Worm (Caenorhabditis elegans) whole organism, L1 larva: ENCODE measurements around the gene hot-4.
A peak's percentile ranks its signal among the peaks of the same experiment; 100 is the strongest.

ENCODE experiments used
- C04F5.9 ChIP-seq: sonication (generic microtip); optimal IDR thresholded peaks from 2 replicates; lab custom pipeline; 2016; ENCODE audit warnings: missing genetic modification characterization, missing compliant biosample characterization
- C16A3.4 ChIP-seq: fragments of 150-350 bp; optimal IDR thresholded peaks from 2 replicates; lab custom pipeline; 2014; ENCODE audit warnings: missing biosample characterization, missing genetic modification characterization
- C34B4.2 ChIP-seq: sonication (generic microtip); optimal IDR thresholded peaks from 2 replicates; lab custom pipeline; 2017; ENCODE audit warnings: mild to moderate bottlenecking, missing genetic modification characterization, missing compliant biosample characterization
- F16B12.6 ChIP-seq: fragments of 150-350 bp; optimal IDR thresholded peaks from 2 replicates; lab custom pipeline; 2014; ENCODE audit warnings: missing biosample characterization, missing genetic modification characterization
- aly-2 ChIP-seq: fragments of 150-350 bp; optimal IDR thresholded peaks from 2 replicates; lab custom pipeline; 2014; ENCODE audit warnings: missing biosample characterization, missing genetic modification characterization
- ama-1 ChIP-seq: fragments of 150-350 bp; optimal IDR thresholded peaks from 2 replicates; lab custom pipeline; 2014
- blmp-1 ChIP-seq: fragments of 150-350 bp; optimal IDR thresholded peaks from 2 replicates; lab custom pipeline; 2014; ENCODE audit warnings: missing biosample characterization, missing genetic modification characterization
- ceh-8 ChIP-seq: fragments of 200-800 bp; sonication (Bioruptor generic); optimal IDR thresholded peaks from 2 replicates; lab custom pipeline; 2018; ENCODE audit warnings: mild to moderate bottlenecking, missing genetic modification characterization, moderate library complexity, missing compliant biosample characterization
- ceh-88 ChIP-seq: fragments of 200-800 bp; sonication (Bioruptor generic); IDR thresholded peaks from 2 replicates; pipeline ENCODE4 v1.3.6; 2022; ENCODE audit warnings: missing genetic modification characterization, missing compliant biosample characterization
- ceh-90 ChIP-seq: sonication (generic microtip); optimal IDR thresholded peaks from 2 replicates; lab custom pipeline; 2016; ENCODE audit warnings: missing genetic modification characterization, missing compliant biosample characterization
- ces-1 ChIP-seq: fragments of 150-350 bp; optimal IDR thresholded peaks from 2 replicates; lab custom pipeline; 2014; ENCODE audit warnings: missing biosample characterization, missing genetic modification reagents, missing genetic modification characterization
- dsc-1 ChIP-seq: sonication (generic microtip); optimal IDR thresholded peaks from 2 replicates; lab custom pipeline; 2016; ENCODE audit warnings: mild to moderate bottlenecking, missing genetic modification characterization, missing compliant biosample characterization
- efl-1 ChIP-seq, 4 experiments: fragments of 150-350 bp; optimal IDR thresholded peaks in 3 of 4; peaks in 1 of 4; 1 replicate in 1 of 4; 2 replicates in 3 of 4; lab custom pipeline; 2014; ENCODE audit warnings: missing biosample characterization in 2 of 4, missing genetic modification characterization in 2 of 4, missing genetic modification reagents in 2 of 4
- egl-13 ChIP-seq: sonication (generic microtip); optimal IDR thresholded peaks from 2 replicates; lab custom pipeline; 2016; ENCODE audit warnings: missing genotype, missing genetic modification reagents, missing genetic modification characterization, missing compliant biosample characterization
- elt-2 ChIP-seq: sonication (generic microtip); optimal IDR thresholded peaks from 2 replicates; lab custom pipeline; 2016; ENCODE audit warnings: missing genetic modification characterization, mild to moderate bottlenecking, inconsistent platforms, missing compliant biosample characterization, missing genetic modification reagents
- fkh-8 ChIP-seq: sonication (generic microtip); optimal IDR thresholded peaks from 2 replicates; lab custom pipeline; 2016; ENCODE audit warnings: mild to moderate bottlenecking, missing genetic modification characterization, missing compliant biosample characterization
- hlh-17 ChIP-seq: fragments of 200-800 bp; sonication (Bioruptor generic); optimal IDR thresholded peaks from 2 replicates; lab custom pipeline; 2018; ENCODE audit warnings: missing genetic modification characterization, mild to moderate bottlenecking, missing compliant biosample characterization, moderate library complexity, borderline replicate concordance
- hpl-2 ChIP-seq: fragments of 150-350 bp; optimal IDR thresholded peaks from 2 replicates; lab custom pipeline; 2014; ENCODE audit warnings: missing biosample characterization, missing genetic modification reagents, missing genetic modification characterization
- jun-1 ChIP-seq: fragments of 150-350 bp; optimal IDR thresholded peaks from 2 replicates; lab custom pipeline; 2014; ENCODE audit warnings: missing biosample characterization, missing genetic modification reagents, missing genetic modification characterization
- lin-13 ChIP-seq: fragments of 150-350 bp; optimal IDR thresholded peaks from 2 replicates; lab custom pipeline; 2014; ENCODE audit warnings: missing biosample characterization, missing genetic modification reagents, missing genetic modification characterization
- lin-14 ChIP-seq: fragments of 200-800 bp; sonication (Bioruptor generic); optimal IDR thresholded peaks from 2 replicates; lab custom pipeline; 2018; ENCODE audit warnings: mild to moderate bottlenecking, missing genetic modification characterization, moderate library complexity, missing compliant biosample characterization
- lin-35 ChIP-seq, 2 experiments: fragments of 150-350 bp; optimal IDR thresholded peaks; 2 replicates each; lab custom pipeline; 2014; ENCODE audit warnings: missing biosample characterization in 2 of 2, missing genetic modification characterization in 2 of 2, missing genetic modification reagents in 2 of 2
- lin-39 ChIP-seq: fragments of 150-350 bp; optimal IDR thresholded peaks from 2 replicates; lab custom pipeline; 2014; ENCODE audit warnings: missing biosample characterization, missing genetic modification reagents, missing genetic modification characterization
- mab-9 ChIP-seq: fragments of 200-800 bp; sonication (Bioruptor generic); IDR thresholded peaks from 2 replicates; pipeline ENCODE4 v1.3.6; 2022; ENCODE audit warnings: missing genetic modification reagents, missing genetic modification characterization, missing compliant biosample characterization
- mdl-1 ChIP-seq, 2 experiments: fragments of 150-350 bp; optimal IDR thresholded peaks; 2 replicates each; lab custom pipeline; 2014 to 2017; ENCODE audit warnings: missing biosample characterization in 2 of 2, missing genetic modification characterization in 2 of 2, inconsistent platforms in 1 of 2
- mep-1 ChIP-seq: fragments of 150-350 bp; optimal IDR thresholded peaks from 2 replicates; lab custom pipeline; 2014; ENCODE audit warnings: missing biosample characterization, missing genetic modification characterization
- nhr-12 ChIP-seq: sonication (generic microtip); optimal IDR thresholded peaks from 2 replicates; lab custom pipeline; 2017; ENCODE audit warnings: missing biosample characterization, missing genetic modification characterization
- nhr-19 ChIP-seq: fragments of 200-800 bp; sonication (Bioruptor generic); conservative IDR thresholded peaks from 2 replicates; pipeline ENCODE4 v1.3.6; 2022; ENCODE audit warnings: missing genetic modification characterization, missing compliant biosample characterization
- nhr-20 ChIP-seq: sonication (generic microtip); optimal IDR thresholded peaks from 2 replicates; lab custom pipeline; 2016; ENCODE audit warnings: mild to moderate bottlenecking, missing genetic modification characterization, missing compliant biosample characterization
- nhr-47 ChIP-seq: sonication (generic microtip); optimal IDR thresholded peaks from 2 replicates; lab custom pipeline; 2016; ENCODE audit warnings: mild to moderate bottlenecking, missing genetic modification characterization, moderate library complexity, missing compliant biosample characterization
- nhr-71 ChIP-seq: sonication (generic microtip); optimal IDR thresholded peaks from 2 replicates; lab custom pipeline; 2016; ENCODE audit warnings: mild to moderate bottlenecking, missing genetic modification characterization, moderate library complexity, missing compliant biosample characterization
- nhr-77 ChIP-seq: fragments of 150-350 bp; optimal IDR thresholded peaks from 2 replicates; lab custom pipeline; 2014; ENCODE audit warnings: missing biosample characterization, missing genetic modification characterization
- nhr-85 ChIP-seq: sonication (generic microtip); peaks from one replicate; lab custom pipeline; 2016; ENCODE audit warnings: missing genetic modification characterization, inconsistent platforms, missing compliant biosample characterization
- nhr-90 ChIP-seq: sonication (generic microtip); optimal IDR thresholded peaks from 2 replicates; lab custom pipeline; 2016; ENCODE audit warnings: mild to moderate bottlenecking, missing genetic modification characterization, missing compliant biosample characterization; ENCODE audit not compliant: poor library complexity
- pqm-1 ChIP-seq: sonication (generic microtip); optimal IDR thresholded peaks from 3 replicates; lab custom pipeline; 2017; ENCODE audit warnings: missing biosample characterization, missing genetic modification characterization
- rnt-1 ChIP-seq: sonication (generic microtip); optimal IDR thresholded peaks from 2 replicates; lab custom pipeline; 2016; ENCODE audit warnings: mild to moderate bottlenecking, missing genetic modification characterization, moderate library complexity, missing compliant biosample characterization
- snpc-4 ChIP-seq: fragments of 150-350 bp; optimal IDR thresholded peaks from 2 replicates; lab custom pipeline; 2014; ENCODE audit warnings: missing biosample characterization, missing genetic modification characterization
- snu-23 ChIP-seq: sonication (generic microtip); optimal IDR thresholded peaks from 2 replicates; lab custom pipeline; 2016; ENCODE audit warnings: missing genetic modification characterization, missing compliant biosample characterization
- sox-4 ChIP-seq: sonication (generic microtip); optimal IDR thresholded peaks from 2 replicates; lab custom pipeline; 2016; ENCODE audit warnings: missing genetic modification characterization, missing compliant biosample characterization
- unc-130 ChIP-seq: fragments of 150-350 bp; optimal IDR thresholded peaks from 2 replicates; lab custom pipeline; 2017; ENCODE audit warnings: missing biosample characterization, missing genetic modification characterization, inconsistent platforms
- unc-30 ChIP-seq: sonication (generic microtip); optimal IDR thresholded peaks from 2 replicates; lab custom pipeline; 2017; ENCODE audit warnings: missing biosample characterization, missing genetic modification characterization
- unc-86 ChIP-seq: sonication (generic microtip); optimal IDR thresholded peaks from 2 replicates; lab custom pipeline; 2016; ENCODE audit warnings: missing genetic modification characterization, missing compliant biosample characterization
- unc-98 ChIP-seq: fragments of 200-800 bp; sonication (Bioruptor generic); IDR thresholded peaks from 2 replicates; pipeline ENCODE4 v1.3.6; 2022; ENCODE audit warnings: missing genetic modification characterization, missing compliant biosample characterization
- vab-15 ChIP-seq: sonication (generic microtip); optimal IDR thresholded peaks from 2 replicates; lab custom pipeline; 2017; ENCODE audit warnings: missing genotype, mild to moderate bottlenecking, missing genetic modification characterization, missing compliant biosample characterization
- xbp-1 ChIP-seq: sonication (generic microtip); optimal IDR thresholded peaks from 2 replicates; lab custom pipeline; 2016; ENCODE audit warnings: missing genetic modification characterization, missing compliant biosample characterization
- ztf-4 ChIP-seq: fragments of 150-350 bp; optimal IDR thresholded peaks from 2 replicates; lab custom pipeline; 2014; ENCODE audit warnings: missing biosample characterization, missing genetic modification characterization

hot-4 gene

DNA sequence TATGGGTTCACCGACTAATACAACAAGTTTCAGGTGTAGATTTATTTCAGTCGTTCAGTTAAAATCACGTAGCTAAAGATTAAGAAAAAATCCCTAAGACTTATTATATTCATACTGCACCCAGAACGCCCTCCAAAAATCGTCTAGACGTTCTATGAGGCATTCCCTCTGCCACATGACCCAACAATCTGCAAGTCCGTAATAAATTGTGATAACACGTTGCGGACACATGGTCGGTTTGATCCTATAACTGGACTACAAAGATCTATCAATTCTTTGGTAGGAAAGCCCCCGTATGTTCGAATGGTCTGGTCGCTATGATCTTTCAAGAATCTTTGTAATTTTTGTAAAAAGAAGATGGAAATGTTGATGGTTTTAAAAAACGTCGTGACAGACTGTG is 1.3 kb upstream of the hot-4 start (continued):
- TF ChIP-seq nhr-85 = peak; percentile 47
- no peak for TF ChIP-seq lin-39 (tag; lab: Kevin White, UChicago)
- TF ChIP-seq C04F5.9 (tag; lab: Kevin White, UChicago) = no peak
- no peak for TF ChIP-seq pqm-1 (tag; lab: Kevin White, UChicago)
- no peak for TF ChIP-seq unc-30 (tag; lab: Kevin White, UChicago)
- peak; percentile 76 for TF ChIP-seq blmp-1 (tag; lab: Kevin White, UChicago)
- TF ChIP-seq lin-13 (GFP tag; lab: Kevin White, UChicago) = no peak
- TF ChIP-seq vab-15 (tag; lab: Kevin White, UChicago) = no peak
- no peak for TF ChIP-seq ama-1 (lab: Kevin White, UChicago)
- TF ChIP-seq ztf-4 (tag; lab: Kevin White, UChicago) = no peak
- TF ChIP-seq lin-35 (GFP tag; optimal IDR thresholded peaks at IDR 0.05; lab: Kevin White, UChicago) = peak in 1 of 2 experiments; percentile 47
- peak; percentile 67 for TF ChIP-seq nhr-19
- no peak for TF ChIP-seq snpc-4 (tag; lab: Kevin White, UChicago)
- no peak for TF ChIP-seq nhr-90 (tag; lab: Kevin White, UChicago)
- no peak for TF ChIP-seq mep-1
- TF ChIP-seq lin-14 (GFP tag; lab: Kevin White, UChicago) = no peak
- no peak for TF ChIP-seq C34B4.2
- TF ChIP-seq ceh-90 (tag; lab: Kevin White, UChicago) = no peak
- peak; percentile 12 for TF ChIP-seq nhr-20
- TF ChIP-seq xbp-1 (tag; lab: Kevin White, UChicago) = no peak
- no peak for TF ChIP-seq F16B12.6 (tag; lab: Kevin White, UChicago)
- no peak for TF ChIP-seq fkh-8

ce11 chrIII:6221403-6221802 is 4.2 kb downstream of the hot-4 start:
- no peak for TF ChIP-seq dsc-1 (tag; lab: Kevin White, UChicago)
- TF ChIP-seq unc-86 = peak; percentile 5
- TF ChIP-seq elt-2 = no peak
- TF ChIP-seq nhr-85 = no peak
- TF ChIP-seq hpl-2 (GFP tag; lab: Kevin White, UChicago) = no peak
- TF ChIP-seq unc-98 (GFP tag; lab: Robert Waterston, UW) = no peak
- TF ChIP-seq fkh-8 = peak; percentile 57
- TF ChIP-seq lin-14 (GFP tag; lab: Kevin White, UChicago) = peak; percentile 30

DNA sequence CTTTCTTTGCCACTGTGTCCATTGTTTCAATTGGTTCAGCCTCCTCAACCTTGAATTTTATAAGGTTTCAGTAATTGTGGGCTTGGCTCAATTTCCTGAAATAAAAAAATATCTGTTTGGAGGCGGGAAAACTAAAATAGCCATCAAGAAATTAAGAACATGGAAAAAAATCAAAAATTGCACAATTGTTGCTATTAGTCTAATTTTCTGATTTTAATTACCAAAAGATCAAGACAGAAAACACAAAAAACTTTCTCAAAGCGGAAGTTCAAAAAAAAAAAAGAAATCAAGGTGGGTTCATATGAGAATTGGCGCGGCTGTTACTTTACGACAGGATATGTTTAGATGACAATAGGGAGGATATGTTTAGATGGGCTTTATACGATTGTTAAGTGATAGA is 13.7 kb downstream of the hot-4 start, which contains the start of gene esyt-2:
TSS of gene esyt-2 (minus strand) at position 101 of the 400 bp plus-strand sequence.
- TF ChIP-seq nhr-71 (tag; lab: Kevin White, UChicago) = peak; percentile 54
- peak; percentile 6 for TF ChIP-seq rnt-1 (tag; lab: Kevin White, UChicago)
- peak; percentile 5 for TF ChIP-seq lin-14 (GFP tag; lab: Kevin White, UChicago)
- no peak for TF ChIP-seq mep-1
- TF ChIP-seq nhr-12 (tag; lab: Kevin White, UChicago) = no peak

- TF ChIP-seq lin-35 (GFP tag; optimal IDR thresholded peaks at IDR 0.05; lab: Kevin White, UChicago) = peak in 1 of 2 experiments; percentile 47
- no peak for TF ChIP-seq hlh-17 (GFP tag; lab: Kevin White, UChicago)
- no peak for TF ChIP-seq unc-98 (GFP tag; lab: Robert Waterston, UW)
- no peak for TF ChIP-seq nhr-71 (tag; lab: Kevin White, UChicago)
- no peak for TF ChIP-seq sox-4 (tag; lab: Kevin White, UChicago)
- no peak for TF ChIP-seq ama-1 (lab: Kevin White, UChicago)
- no peak for TF ChIP-seq aly-2 (tag; lab: Kevin White, UChicago)
- TF ChIP-seq C16A3.4 (tag; lab: Kevin White, UChicago) = peak; percentile 1
- peak in 1 of 2 experiments; percentile 4 for TF ChIP-seq efl-1 (optimal IDR thresholded peaks at IDR 0.05; lab: Kevin White, UChicago)
- peak in 1 of 2 experiments; percentile 83 for TF ChIP-seq efl-1 (GFP tag; optimal IDR thresholded peaks at IDR 0.05 in 1 of 2; lab: Kevin White, UChicago)
- no peak for TF ChIP-seq C04F5.9 (tag; lab: Kevin White, UChicago)
- TF ChIP-seq F16B12.6 (tag; lab: Kevin White, UChicago) = no peak
- no peak for TF ChIP-seq lin-13 (GFP tag; lab: Kevin White, UChicago)
- no peak for TF ChIP-seq nhr-90 (tag; lab: Kevin White, UChicago)
- no peak for TF ChIP-seq fkh-8
- TF ChIP-seq nhr-77 (tag; lab: Kevin White, UChicago) = no peak
- TF ChIP-seq ceh-88 (GFP tag; lab: Robert Waterston, UW) = no peak
- TF ChIP-seq egl-13 (tag; lab: Kevin White, UChicago) = no peak
- TF ChIP-seq nhr-47 = no peak
- TF ChIP-seq unc-130 = no peak
- TF ChIP-seq snu-23 (GFP tag; lab: Kevin White, UChicago) = no peak
- no peak for TF ChIP-seq ceh-8 (GFP tag; lab: Kevin White, UChicago)
- TF ChIP-seq ztf-4 (tag; lab: Kevin White, UChicago) = no peak
- TF ChIP-seq mab-9 (GFP tag; lab: Robert Waterston, UW) = no peak
- TF ChIP-seq ces-1 (GFP tag; lab: Kevin White, UChicago) = no peak
- peak; percentile 1 for TF ChIP-seq jun-1 (tag; lab: Kevin White, UChicago)
- no peak for TF ChIP-seq C34B4.2
- TF ChIP-seq mdl-1 (tag; optimal IDR thresholded peaks at IDR 0.05; lab: Kevin White, UChicago) = no peak
These were observed 14.7 kb downstream of the hot-4 start for ce11 chrIII:6231880-6232279.
